Worm (Caenorhabditis elegans) whole organism, L4 larva: ENCODE results near the gene B0228.1.
A peak's percentile ranks its signal among the peaks of the same experiment; 100 is the strongest.

Experiments
- F10B5.3 ChIP-seq: sonication (generic microtip); optimal IDR thresholded peaks from 2 replicates; lab custom pipeline; 2016; ENCODE audit warnings: mild to moderate bottlenecking, missing genetic modification characterization, missing compliant biosample characterization
- aha-1 ChIP-seq: fragments of 150-350 bp; peaks from one replicate; lab custom pipeline; 2014; ENCODE audit warnings: missing biosample characterization, missing genetic modification characterization
- aly-2 ChIP-seq: sonication (generic microtip); optimal IDR thresholded peaks from 2 replicates; lab custom pipeline; 2018; ENCODE audit warnings: missing biosample characterization, missing genetic modification characterization
- attf-4 ChIP-seq: sonication (generic microtip); optimal IDR thresholded peaks from 3 replicates; lab custom pipeline; 2017; ENCODE audit warnings: missing biosample characterization, missing genetic modification characterization
- ceh-20 ChIP-seq: fragments of 200-800 bp; sonication (Bioruptor generic); IDR thresholded peaks from 2 replicates; pipeline ENCODE4 v1.3.6; 2022; ENCODE audit warnings: missing genetic modification reagents, missing genetic modification characterization, missing compliant biosample characterization
- ceh-28 ChIP-seq: fragments of 150-350 bp; optimal IDR thresholded peaks from 2 replicates; lab custom pipeline; 2014; ENCODE audit warnings: missing biosample characterization, missing genetic modification reagents, missing genetic modification characterization
- ceh-32 ChIP-seq: sonication (generic microtip); optimal IDR thresholded peaks from 2 replicates; lab custom pipeline; 2016; ENCODE audit warnings: mild to moderate bottlenecking, missing genetic modification characterization, missing compliant biosample characterization; ENCODE audit not compliant: poor library complexity
- ceh-44 ChIP-seq: fragments of 200-800 bp; sonication (Bioruptor generic); IDR thresholded peaks from 2 replicates; pipeline ENCODE4 v1.3.6; 2022; ENCODE audit warnings: missing genetic modification reagents, missing genetic modification characterization, missing compliant biosample characterization
- ceh-82 ChIP-seq: sonication (generic microtip); optimal IDR thresholded peaks from 2 replicates; lab custom pipeline; 2017; ENCODE audit warnings: missing biosample characterization, missing genetic modification characterization
- cey-2 ChIP-seq: sonication (generic microtip); optimal IDR thresholded peaks from 3 replicates; lab custom pipeline; 2017; ENCODE audit warnings: missing genetic modification characterization, mild to moderate bottlenecking, missing compliant biosample characterization, antibody characterized with exemption, borderline replicate concordance; ENCODE audit not compliant: insufficient read depth
- daf-16 ChIP-seq, 3 experiments: sonication (generic microtip); optimal IDR thresholded peaks; 2 replicates each; lab custom pipeline; 2016 to 2017; ENCODE audit warnings: missing genetic modification characterization in 3 of 3, missing genetic modification reagents in 3 of 3, mild to moderate bottlenecking in 2 of 3, missing compliant biosample characterization in 2 of 3, missing biosample characterization in 1 of 3, moderate library complexity in 1 of 3
- daf-19 ChIP-seq: fragments of 200-800 bp; sonication (Bioruptor generic); conservative IDR thresholded peaks from 2 replicates; pipeline ENCODE4 v1.3.6; 2022; ENCODE audit warnings: missing genetic modification characterization, missing compliant biosample characterization
- dmd-6 ChIP-seq: fragments of 200-800 bp; sonication (Bioruptor generic); IDR thresholded peaks from 2 replicates; pipeline ENCODE4 v1.3.6; 2022; ENCODE audit warnings: missing genetic modification reagents, missing genetic modification characterization, missing compliant biosample characterization
- dpl-1 ChIP-seq: fragments of 150-350 bp; optimal IDR thresholded peaks from 2 replicates; lab custom pipeline; 2014; ENCODE audit warnings: missing biosample characterization, missing genetic modification reagents, missing genetic modification characterization
- egl-27 ChIP-seq: sonication (generic microtip); optimal IDR thresholded peaks from 3 replicates; lab custom pipeline; 2017; ENCODE audit warnings: missing biosample characterization, missing genetic modification reagents, missing genetic modification characterization
- gei-8 ChIP-seq: fragments of 200-800 bp; sonication (Bioruptor generic); optimal IDR thresholded peaks from 2 replicates; lab custom pipeline; 2018; ENCODE audit warnings: mild to moderate bottlenecking, missing genetic modification characterization, missing compliant biosample characterization
- hif-1 ChIP-seq, 2 experiments: sonication (generic microtip); optimal IDR thresholded peaks; 2 replicates each; lab custom pipeline; 2016 to 2017; ENCODE audit warnings: missing compliant biosample characterization in 2 of 2, missing genetic modification characterization in 2 of 2, missing genetic modification reagents in 2 of 2, missing genotype in 2 of 2, mild to moderate bottlenecking in 1 of 2
- hlh-11 ChIP-seq: fragments of 200-800 bp; sonication (Bioruptor generic); optimal IDR thresholded peaks from 2 replicates; lab custom pipeline; 2018; ENCODE audit warnings: mild to moderate bottlenecking, missing genetic modification characterization, missing compliant biosample characterization
- hmg-1.1 ChIP-seq: fragments of 200-800 bp; sonication (Bioruptor generic); IDR thresholded peaks from 2 replicates; pipeline ENCODE4 v1.3.6; 2022; ENCODE audit warnings: missing genetic modification reagents, missing genetic modification characterization, missing compliant biosample characterization
- lin-1 ChIP-seq: fragments of 200-800 bp; sonication (Bioruptor generic); IDR thresholded peaks from 2 replicates; pipeline ENCODE4 v1.3.6; 2022; ENCODE audit warnings: missing genetic modification reagents, missing genetic modification characterization, missing compliant biosample characterization
- lin-15B ChIP-seq: fragments of 150-350 bp; sonication (generic microtip); optimal IDR thresholded peaks from 3 replicates; lab custom pipeline; 2014; ENCODE audit warnings: missing biosample characterization, missing genetic modification characterization
- lin-29 ChIP-seq: fragments of 200-800 bp; sonication (Bioruptor generic); IDR thresholded peaks from 2 replicates; pipeline ENCODE4 v1.3.6; 2022; ENCODE audit warnings: missing genetic modification reagents, missing genetic modification characterization, missing compliant biosample characterization
- lin-39 ChIP-seq: fragments of 150-350 bp; optimal IDR thresholded peaks from 2 replicates; lab custom pipeline; 2014; ENCODE audit warnings: missing biosample characterization, missing genetic modification reagents, missing genetic modification characterization
- madf-5 ChIP-seq, 2 experiments: fragments of 200-800 bp; sonication (Bioruptor generic); IDR thresholded peaks; 2 replicates each; pipeline ENCODE4 v1.3.6; 2022; ENCODE audit warnings: missing compliant biosample characterization in 2 of 2, missing genetic modification characterization in 2 of 2
- mes-2 ChIP-seq: sonication (generic microtip); optimal IDR thresholded peaks from 2 replicates; lab custom pipeline; 2016; ENCODE audit warnings: missing genotype, mild to moderate bottlenecking, missing genetic modification characterization, missing compliant biosample characterization; ENCODE audit not compliant: poor library complexity, severe bottlenecking
- mxl-3 ChIP-seq: fragments of 200-800 bp; sonication (Bioruptor generic); optimal IDR thresholded peaks from 2 replicates; lab custom pipeline; 2018; ENCODE audit warnings: mild to moderate bottlenecking, missing genetic modification characterization, missing compliant biosample characterization
- nhr-102 ChIP-seq: sonication (generic microtip); optimal IDR thresholded peaks from 2 replicates; lab custom pipeline; 2016; ENCODE audit warnings: mild to moderate bottlenecking, missing genetic modification characterization, moderate library complexity, missing compliant biosample characterization
- nhr-25 ChIP-seq: sonication (generic microtip); optimal IDR thresholded peaks from 2 replicates; lab custom pipeline; 2017; ENCODE audit warnings: missing genetic modification characterization, mild to moderate bottlenecking, missing compliant biosample characterization, antibody characterized with exemption, moderate library complexity, borderline replicate concordance; ENCODE audit not compliant: insufficient read depth
- nhr-28 ChIP-seq: fragments of 150-350 bp; optimal IDR thresholded peaks from 2 replicates; lab custom pipeline; 2014; ENCODE audit warnings: missing biosample characterization, missing genetic modification characterization
- nhr-41 ChIP-seq: fragments of 200-800 bp; sonication (Bioruptor generic); IDR thresholded peaks from 2 replicates; pipeline ENCODE4 v1.3.6; 2022; ENCODE audit warnings: missing genetic modification reagents, missing genetic modification characterization, missing compliant biosample characterization
- nhr-48 ChIP-seq: sonication (generic microtip); optimal IDR thresholded peaks from 2 replicates; lab custom pipeline; 2016; ENCODE audit warnings: mild to moderate bottlenecking, missing genetic modification characterization, missing compliant biosample characterization
- pha-4 ChIP-seq, 2 experiments: fragments of 150-350 bp in 1 of 2; fragments of 200-800 bp in 1 of 2; sonication (Bioruptor generic) in 1 of 2; IDR thresholded peaks in 1 of 2; optimal IDR thresholded peaks in 1 of 2; 2 replicates each; pipeline versions ENCODE4 v1.3.6 to Lab custom; 2014 to 2022; ENCODE audit warnings: missing genetic modification characterization in 2 of 2, missing genetic modification reagents in 2 of 2, missing biosample characterization in 1 of 2, missing compliant biosample characterization in 1 of 2
- php-3 ChIP-seq: fragments of 200-800 bp; sonication (Bioruptor generic); IDR thresholded peaks from 2 replicates; pipeline ENCODE4 v1.3.6; 2022; ENCODE audit warnings: missing genetic modification reagents, missing genetic modification characterization, missing compliant biosample characterization
- pqm-1 ChIP-seq: sonication (generic microtip); optimal IDR thresholded peaks from 2 replicates; lab custom pipeline; 2017; ENCODE audit warnings: missing biosample characterization, missing genetic modification characterization
- rbr-2 ChIP-seq: sonication (generic microtip); optimal IDR thresholded peaks from 2 replicates; lab custom pipeline; 2016; ENCODE audit warnings: missing genotype, missing genetic modification characterization, missing compliant biosample characterization
- sdz-12 ChIP-seq: fragments of 200-800 bp; sonication (Bioruptor generic); optimal IDR thresholded peaks from 2 replicates; lab custom pipeline; 2018; ENCODE audit warnings: mild to moderate bottlenecking, missing genetic modification characterization, missing compliant biosample characterization
- set-16 ChIP-seq: fragments of 200-800 bp; sonication (Bioruptor generic); IDR thresholded peaks from 2 replicates; pipeline ENCODE4 v1.3.6; 2022; ENCODE audit warnings: missing genetic modification reagents, missing genetic modification characterization, missing compliant biosample characterization
- skn-1 ChIP-seq: fragments of 150-350 bp; optimal IDR thresholded peaks from 2 replicates; lab custom pipeline; 2014; ENCODE audit warnings: missing biosample characterization, missing genetic modification characterization
- snpc-4 ChIP-seq: fragments of 150-350 bp; optimal IDR thresholded peaks from 2 replicates; lab custom pipeline; 2014; ENCODE audit warnings: missing biosample characterization, missing genetic modification characterization
- spr-1 ChIP-seq: sonication (generic microtip); optimal IDR thresholded peaks from 2 replicates; lab custom pipeline; 2016; ENCODE audit warnings: mild to moderate bottlenecking, missing genetic modification characterization, missing compliant biosample characterization
- spr-3 ChIP-seq: fragments of 200-800 bp; sonication (Bioruptor generic); optimal IDR thresholded peaks from 2 replicates; lab custom pipeline; 2018; ENCODE audit warnings: mild to moderate bottlenecking, missing genetic modification characterization, missing compliant biosample characterization
- unc-39 ChIP-seq: sonication (generic microtip); optimal IDR thresholded peaks from 2 replicates; lab custom pipeline; 2017; ENCODE audit warnings: missing biosample characterization, missing genetic modification characterization
- unc-62 ChIP-seq, 3 experiments: fragments of 150-350 bp in 1 of 3; sonication (generic microtip); optimal IDR thresholded peaks in 2 of 3; peaks in 1 of 3; 1 replicate in 1 of 3; 2 replicates in 2 of 3; lab custom pipeline; 2014 to 2017; ENCODE audit warnings: missing biosample characterization in 3 of 3, missing genetic modification characterization in 3 of 3, missing genetic modification reagents in 3 of 3, missing genotype in 1 of 3
- zag-1 ChIP-seq: fragments of 150-350 bp; optimal IDR thresholded peaks from 2 replicates; lab custom pipeline; 2014; ENCODE audit warnings: missing biosample characterization, missing genetic modification characterization
- zfp-3 ChIP-seq: fragments of 200-800 bp; sonication (Bioruptor generic); conservative IDR thresholded peaks from 2 replicates; pipeline ENCODE4 v1.3.6; 2022; ENCODE audit warnings: missing genetic modification reagents, missing genetic modification characterization, missing compliant biosample characterization
- zip-11 ChIP-seq: fragments of 200-800 bp; sonication (Bioruptor generic); IDR thresholded peaks from 2 replicates; pipeline ENCODE4 v1.3.6; 2022; ENCODE audit warnings: missing genetic modification characterization, missing compliant biosample characterization
- ztf-11 ChIP-seq: fragments of 150-350 bp; optimal IDR thresholded peaks from 2 replicates; lab custom pipeline; 2014; ENCODE audit warnings: missing biosample characterization, missing genetic modification characterization

B0228.1 gene

ce11 chrII:7776232-7776631 lies 21.1 kb downstream of the B0228.1 start:
- TF ChIP-seq ztf-11 (tag; lab: Kevin White, UChicago) (no peak), unc-62 (GFP tag; optimal IDR thresholded peaks at IDR 0.05 in 1 of 2; lab: Kevin White, UChicago) (peak in 1 of 2 experiments; percentile 89), unc-62 (tag; optimal IDR thresholded peaks at IDR 0.05; lab: Kevin White, UChicago) (no peak), nhr-28 (tag; lab: Kevin White, UChicago) (peak; percentile 6)

DNA sequence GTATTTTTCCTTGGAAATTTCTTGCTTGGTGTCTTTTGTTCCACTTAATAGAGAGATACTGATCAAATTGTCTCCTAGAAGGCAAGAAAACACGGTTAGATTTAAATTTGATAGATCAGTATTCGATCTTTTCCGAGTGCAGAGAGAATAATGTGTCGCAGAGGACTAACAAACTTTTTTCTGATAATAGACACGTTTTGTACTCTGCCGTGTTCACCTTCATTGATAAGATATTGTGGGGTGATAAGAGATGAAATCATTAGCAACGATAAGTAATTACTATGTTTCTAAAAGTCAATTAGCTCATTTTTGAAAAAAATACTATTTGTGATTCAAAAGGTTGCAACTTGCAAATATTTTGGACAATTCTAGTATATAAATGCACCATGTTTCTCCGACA lies 21.6 kb downstream of the B0228.1 start:
- TF ChIP-seq nhr-25 (tag; lab: Kevin White, UChicago) = no peak
- TF ChIP-seq mxl-3 (GFP tag; lab: Kevin White, UChicago) = peak; percentile 74
- TF ChIP-seq lin-15B = no peak
- no peak for TF ChIP-seq rbr-2 (tag; lab: Kevin White, UChicago)
- TF ChIP-seq unc-62 (GFP tag; optimal IDR thresholded peaks at IDR 0.05 in 1 of 2; lab: Kevin White, UChicago) = peak in 1 of 2 experiments; percentile 56
- TF ChIP-seq unc-62 (tag; optimal IDR thresholded peaks at IDR 0.05; lab: Kevin White, UChicago) = no peak
- no peak for TF ChIP-seq mes-2 (tag; lab: Kevin White, UChicago)
- no peak for TF ChIP-seq skn-1
- no peak for TF ChIP-seq set-16 (GFP tag; lab: Robert Waterston, UW)
- no peak for TF ChIP-seq egl-27 (tag; lab: Kevin White, UChicago)
- no peak for TF ChIP-seq ceh-44 (GFP tag; lab: Robert Waterston, UW)
- no peak for TF ChIP-seq madf-5 (GFP tag; IDR thresholded peaks at IDR 0.05; lab: Robert Waterston, UW)
- no peak for TF ChIP-seq nhr-48
- TF ChIP-seq ceh-32 (tag; lab: Kevin White, UChicago) = no peak
- no peak for TF ChIP-seq cey-2 (tag; lab: Kevin White, UChicago)
- peak in 1 of 2 experiments; percentile 42 for TF ChIP-seq hif-1 (tag; optimal IDR thresholded peaks at IDR 0.05; lab: Kevin White, UChicago)
- no peak for TF ChIP-seq daf-19
- no peak for TF ChIP-seq nhr-102
- TF ChIP-seq lin-39 (tag; lab: Kevin White, UChicago) = no peak
- peak; percentile 64 for TF ChIP-seq dmd-6 (GFP tag; lab: Robert Waterston, UW)
- no peak for TF ChIP-seq nhr-41 (GFP tag; lab: Robert Waterston, UW)
- TF ChIP-seq hlh-11 (tag; lab: Kevin White, UChicago) = peak; percentile 35
- TF ChIP-seq pqm-1 (tag; lab: Kevin White, UChicago) = peak; percentile 71
- TF ChIP-seq aly-2 = no peak
- no peak; the same call in 1 of the 2 replicates for TF ChIP-seq php-3 (GFP tag; lab: Robert Waterston, UW)
- peak; percentile 57 for TF ChIP-seq aha-1
- TF ChIP-seq zfp-3 = no peak
- no peak for TF ChIP-seq spr-3 (GFP tag; lab: Kevin White, UChicago)
- TF ChIP-seq ceh-82 (tag; lab: Kevin White, UChicago) = no peak
- TF ChIP-seq dpl-1 = no peak
- TF ChIP-seq zag-1 (tag; lab: Kevin White, UChicago) = no peak
- TF ChIP-seq F10B5.3 (tag; lab: Kevin White, UChicago) = no peak
- TF ChIP-seq nhr-28 (tag; lab: Kevin White, UChicago) = peak; percentile 68
- TF ChIP-seq attf-4 (tag; lab: Kevin White, UChicago) = no peak
- TF ChIP-seq hmg-1.1 (GFP tag; lab: Robert Waterston, UW) = no peak
- no peak for TF ChIP-seq zip-11
- TF ChIP-seq spr-1 = no peak
- TF ChIP-seq lin-1 = no peak
- 0 out of 2 replicates have a peak, but pooled peaks have one; percentile 26 for TF ChIP-seq pha-4 (GFP tag; IDR thresholded peaks at IDR 0.05; lab: Robert Waterston, UW)
- no peak for TF ChIP-seq pha-4 (tag; optimal IDR thresholded peaks at IDR 0.05; lab: Kevin White, UChicago)
- TF ChIP-seq ceh-20 (GFP tag; lab: Robert Waterston, UW) = no peak
- no peak for TF ChIP-seq unc-39 (tag; lab: Kevin White, UChicago)
- no peak for TF ChIP-seq sdz-12 (GFP tag; lab: Kevin White, UChicago)
- no peak for TF ChIP-seq daf-16 (GFP tag; optimal IDR thresholded peaks at IDR 0.05; lab: Kevin White, UChicago)
- TF ChIP-seq daf-16 (tag; optimal IDR thresholded peaks at IDR 0.05; lab: Kevin White, UChicago) = peak; percentile 56
- TF ChIP-seq gei-8 (GFP tag; lab: Kevin White, UChicago) = no peak
- no peak for TF ChIP-seq lin-29 (GFP tag; lab: Robert Waterston, UW)
- no peak for TF ChIP-seq ceh-28 (tag; lab: Kevin White, UChicago)
- TF ChIP-seq snpc-4 (tag; lab: Kevin White, UChicago) = no peak
